Fruit fly (Drosophila melanogaster) whole organism, wandering third instar larva: ENCODE results near the gene Pif1A.

Experiments
- Abd-B ChIP-seq: fragments of >200 bp; optimal IDR thresholded peaks from 2 replicates; lab custom pipeline; 2017; ENCODE audit warnings: missing biosample characterization, missing genetic modification characterization
- CG32264 ChIP-seq: fragments of 200-800 bp; sonication (Bioruptor generic); optimal IDR thresholded peaks from 2 replicates; lab custom pipeline; 2016; ENCODE audit warnings: missing biosample characterization, missing genetic modification characterization
- CG9705 ChIP-seq: fragments of 200-800 bp; sonication (Bioruptor generic); optimal IDR thresholded peaks from 2 replicates; lab custom pipeline; 2018; ENCODE audit warnings: missing biosample characterization, mild to moderate bottlenecking, missing genetic modification characterization
- CrebA ChIP-seq: fragments of 200-800 bp; sonication (Bioruptor generic); optimal IDR thresholded peaks from 2 replicates; lab custom pipeline; 2016; ENCODE audit warnings: missing biosample characterization, mild to moderate bottlenecking, missing genetic modification characterization, borderline replicate concordance
- Dfd ChIP-seq: fragments of >200 bp; optimal IDR thresholded peaks from 2 replicates; lab custom pipeline; 2017; ENCODE audit warnings: missing biosample characterization, missing genetic modification characterization
- Dif ChIP-seq: fragments of 200-275, 200-300 bp; sonication (Bioruptor generic); optimal IDR thresholded peaks from 2 replicates; lab custom pipeline; 2018; ENCODE audit warnings: missing biosample characterization, missing genetic modification characterization; ENCODE audit not compliant: partially characterized antibody
- GATAd ChIP-seq: sonication (Bioruptor generic); optimal IDR thresholded peaks from 2 replicates; lab custom pipeline; 2016; ENCODE audit warnings: missing biosample characterization, missing genetic modification characterization
- HLH106 ChIP-seq: fragments of 200-800 bp; optimal IDR thresholded peaks from 3 replicates; lab custom pipeline; 2019; ENCODE audit warnings: missing biosample characterization, mild to moderate bottlenecking, missing genetic modification characterization, moderate library complexity
- Hnf4 ChIP-seq: fragments of 200-800 bp; sonication (Bioruptor generic); optimal IDR thresholded peaks from 2 replicates; lab custom pipeline; 2016; ENCODE audit warnings: missing biosample characterization, mild to moderate bottlenecking, missing genetic modification characterization
- Hr78 ChIP-seq: fragments of >200 bp; optimal IDR thresholded peaks from 2 replicates; lab custom pipeline; 2017; ENCODE audit warnings: missing biosample characterization, missing genetic modification characterization
- Hr83 ChIP-seq: fragments of 200-300 bp; sonication (Bioruptor generic); optimal IDR thresholded peaks from 2 replicates; lab custom pipeline; 2016; ENCODE audit warnings: missing biosample characterization, mild to moderate bottlenecking, missing genetic modification characterization, moderate library complexity; ENCODE audit not compliant: poor library complexity, severe bottlenecking
- Jra ChIP-seq: sonication (Bioruptor generic); optimal IDR thresholded peaks from 2 replicates; lab custom pipeline; 2016; ENCODE audit warnings: missing biosample characterization, missing genetic modification characterization
- Mio ChIP-seq: sonication (Bioruptor generic); optimal IDR thresholded peaks from 2 replicates; lab custom pipeline; 2016; ENCODE audit warnings: missing biosample characterization, missing genetic modification characterization
- Myc ChIP-seq: fragments of >200 bp; optimal IDR thresholded peaks from 2 replicates; lab custom pipeline; 2017
- N ChIP-seq: fragments of >200 bp; optimal IDR thresholded peaks from 2 replicates; lab custom pipeline; 2018; ENCODE audit warnings: missing biosample characterization, missing external identifiers, missing genetic modification characterization
- OdsH ChIP-seq: fragments of 200-800 bp; sonication (Bioruptor generic); optimal IDR thresholded peaks from 2 replicates; lab custom pipeline; 2016; ENCODE audit warnings: missing biosample characterization, mild to moderate bottlenecking, missing genetic modification characterization
- Rel ChIP-seq, 2 experiments: fragments of 200-800 bp; sonication (Bioruptor generic) in 1 of 2; optimal IDR thresholded peaks; 2 replicates in 1 of 2; 3 replicates in 1 of 2; lab custom pipeline; 2016 to 2019; ENCODE audit warnings: mild to moderate bottlenecking in 2 of 2, missing biosample characterization in 2 of 2, missing genetic modification characterization in 2 of 2, moderate library complexity in 1 of 2
- Sp1 ChIP-seq: fragments of 200-800 bp; sonication (Bioruptor generic); optimal IDR thresholded peaks from 3 replicates; lab custom pipeline; 2019; ENCODE audit warnings: missing biosample characterization, mild to moderate bottlenecking, missing genetic modification characterization, moderate library complexity
- Vsx2 ChIP-seq: fragments of 200-300, 225-300 bp; sonication (Bioruptor generic); optimal IDR thresholded peaks from 2 replicates; lab custom pipeline; 2018; ENCODE audit warnings: missing biosample characterization, missing genetic modification characterization; ENCODE audit not compliant: partially characterized antibody
- br ChIP-seq: fragments of 200-800 bp; sonication (Bioruptor generic); optimal IDR thresholded peaks from 2 replicates; lab custom pipeline; 2016; ENCODE audit warnings: missing biosample characterization, missing genetic modification characterization
- brk ChIP-seq: fragments of 200-800 bp; sonication (Bioruptor generic); optimal IDR thresholded peaks from 2 replicates; lab custom pipeline; 2016; ENCODE audit warnings: missing biosample characterization, mild to moderate bottlenecking, missing genetic modification characterization
- dl ChIP-seq, 2 experiments: fragments of 175-275, 200-275 bp in 1 of 2; fragments of 200-275 bp in 1 of 2; sonication (Bioruptor generic); optimal IDR thresholded peaks; lab custom pipeline; 2018; ENCODE audit warnings: mild to moderate bottlenecking in 2 of 2, missing biosample characterization in 2 of 2, missing genetic modification characterization in 2 of 2, moderate library complexity in 2 of 2; ENCODE audit not compliant: partially characterized antibody in 2 of 2, insufficient read depth in 1 of 2
- dmrt93B ChIP-seq: fragments of 200-800 bp; sonication (Bioruptor generic); optimal IDR thresholded peaks from 2 replicates; lab custom pipeline; 2018; ENCODE audit warnings: missing biosample characterization, mild to moderate bottlenecking, missing genetic modification characterization
- dsf ChIP-seq: sonication (Bioruptor generic); optimal IDR thresholded peaks from 2 replicates; lab custom pipeline; 2016; ENCODE audit warnings: missing biosample characterization, missing genetic modification characterization, borderline replicate concordance
- ey ChIP-seq: fragments of 200-800 bp; sonication (Bioruptor generic); optimal IDR thresholded peaks from 2 replicates; lab custom pipeline; 2016; ENCODE audit warnings: missing biosample characterization, missing genetic modification characterization
- foxo ChIP-seq, 2 experiments: fragments of 200-800 bp; sonication (Bioruptor generic); optimal IDR thresholded peaks; 2 replicates in 1 of 2; 3 replicates in 1 of 2; lab custom pipeline; 2016 to 2017; ENCODE audit warnings: missing biosample characterization in 2 of 2, missing genetic modification characterization in 2 of 2
- fru ChIP-seq: fragments of 200-800 bp; sonication (Bioruptor generic); optimal IDR thresholded peaks from 3 replicates; lab custom pipeline; 2016; ENCODE audit warnings: missing biosample characterization, mild to moderate bottlenecking, missing genetic modification characterization
- h ChIP-seq: fragments of 200-800 bp; sonication (Bioruptor generic); optimal IDR thresholded peaks from 3 replicates; lab custom pipeline; 2016; ENCODE audit warnings: missing biosample characterization, mild to moderate bottlenecking, missing genetic modification characterization
- jim ChIP-seq: fragments of 175-275, 200-325 bp; sonication (Bioruptor generic); optimal IDR thresholded peaks from 2 replicates; lab custom pipeline; 2016; ENCODE audit warnings: missing biosample characterization, mild to moderate bottlenecking, missing genetic modification characterization
- lola ChIP-seq: fragments of >200 bp; optimal IDR thresholded peaks from 2 replicates; lab custom pipeline; 2017; ENCODE audit warnings: missing biosample characterization, missing genetic modification characterization
- pan ChIP-seq: fragments of >200 bp; optimal IDR thresholded peaks from 2 replicates; lab custom pipeline; 2017
- psq ChIP-seq: fragments of 200-800 bp; sonication (Bioruptor generic); optimal IDR thresholded peaks from 3 replicates; lab custom pipeline; 2017; ENCODE audit warnings: missing biosample characterization, mild to moderate bottlenecking, missing genetic modification characterization, moderate library complexity
- rgr ChIP-seq: fragments of 200-800 bp; sonication (Bioruptor generic); optimal IDR thresholded peaks from 3 replicates; lab custom pipeline; 2016; ENCODE audit warnings: missing biosample characterization, mild to moderate bottlenecking, missing genetic modification characterization
- sage ChIP-seq: fragments of 200-800 bp; sonication (Bioruptor generic); optimal IDR thresholded peaks from 2 replicates; lab custom pipeline; 2016; ENCODE audit warnings: missing biosample characterization, mild to moderate bottlenecking, missing genetic modification characterization
- sv ChIP-seq: fragments of 200-800 bp; sonication (Bioruptor generic); optimal IDR thresholded peaks from 3 replicates; lab custom pipeline; 2016; ENCODE audit warnings: missing biosample characterization, missing genetic modification characterization
- tai ChIP-seq: sonication (Bioruptor generic); optimal IDR thresholded peaks from 2 replicates; lab custom pipeline; 2016; ENCODE audit warnings: missing biosample characterization, missing genetic modification characterization
- usp ChIP-seq: fragments of >200 bp; optimal IDR thresholded peaks from 2 replicates; lab custom pipeline; 2017; ENCODE audit warnings: missing biosample characterization, missing genetic modification characterization
- woc ChIP-seq: sonication (Bioruptor generic); optimal IDR thresholded peaks from 2 replicates; lab custom pipeline; 2016; ENCODE audit warnings: missing biosample characterization, mild to moderate bottlenecking, missing genetic modification characterization

Pif1A gene

DNA sequence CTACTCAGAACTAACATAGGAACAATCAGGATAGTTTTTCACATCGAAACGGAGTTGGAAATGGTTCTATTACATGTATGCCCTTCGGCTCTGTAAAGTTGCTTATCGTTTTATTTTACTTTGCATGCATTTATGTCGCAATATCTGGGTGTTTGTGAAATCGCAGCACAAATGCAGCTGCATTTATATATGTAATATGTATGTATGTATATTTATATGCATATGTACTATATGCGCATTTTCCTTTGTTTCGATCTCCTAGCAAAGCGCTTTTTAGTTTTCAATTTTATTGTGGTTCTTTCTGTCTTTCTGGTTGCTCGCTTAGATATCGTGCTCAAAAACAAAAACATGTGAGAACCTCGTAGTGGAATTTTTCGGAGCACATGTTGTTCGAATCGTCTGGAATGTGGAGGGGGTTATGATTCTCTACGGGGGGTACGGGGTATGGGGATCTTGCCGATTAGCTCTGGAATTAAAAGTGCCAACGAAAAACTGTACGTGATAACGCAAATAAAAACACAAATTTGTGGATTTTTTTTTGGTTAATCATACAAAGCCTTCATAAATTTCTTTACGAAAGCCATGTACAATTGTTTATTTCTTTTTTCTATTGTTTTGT lies 13.2 kb upstream of the Pif1A start:
- TF ChIP-seq dmrt93B (GFP tag; lab: Kevin White, UChicago) = no peak
- TF ChIP-seq CrebA (GFP tag; lab: Kevin White, UChicago) = no peak
- peak; percentile 1 for TF ChIP-seq Sp1 (GFP tag; lab: Kevin White, UChicago)
- no peak for TF ChIP-seq br (GFP tag; lab: Kevin White, UChicago)
- TF ChIP-seq CG32264 (GFP tag; lab: Kevin White, UChicago) = no peak
- TF ChIP-seq Abd-B (GFP tag; lab: Kevin White, UChicago) = no peak
- no peak for TF ChIP-seq Rel (GFP tag; optimal IDR thresholded peaks at IDR 0.05; lab: Kevin White, UChicago)
- peak; percentile 59 for TF ChIP-seq Rel (tag; optimal IDR thresholded peaks at IDR 0.05; lab: Kevin White, UChicago)
- no peak for TF ChIP-seq h (GFP tag; lab: Kevin White, UChicago)

DNA sequence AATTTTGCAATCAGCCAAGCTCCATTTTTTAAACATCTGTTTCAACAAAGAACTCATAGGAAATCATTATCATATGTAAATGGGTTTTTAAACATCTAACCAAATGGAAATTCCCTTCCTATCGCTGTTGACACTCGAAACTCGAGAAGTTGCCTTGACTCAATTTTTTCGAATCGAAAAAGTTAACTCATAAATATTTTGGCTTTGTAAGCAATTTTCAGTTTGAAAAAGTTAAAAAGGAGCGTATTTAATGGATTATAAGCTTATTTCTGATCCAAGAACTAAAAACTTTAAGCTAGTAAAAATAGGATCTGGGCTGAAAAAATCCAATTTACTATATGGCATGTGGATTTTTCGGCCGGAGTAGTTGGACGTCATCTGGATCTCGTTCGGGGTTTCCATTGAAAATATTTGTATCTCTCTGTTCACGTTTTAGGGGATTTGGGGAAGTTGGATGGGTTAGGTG lies 12.2 kb upstream of the Pif1A start, which contains the start of gene CG9837:
TSS of gene CG9837 (minus strand) at position 416 of the 466 bp plus-strand sequence.
- TF ChIP-seq Mio (no peak), usp (GFP tag; lab: Kevin White, UChicago) (no peak), Rel (GFP tag; optimal IDR thresholded peaks at IDR 0.05; lab: Kevin White, UChicago) (no peak), Rel (tag; optimal IDR thresholded peaks at IDR 0.05; lab: Kevin White, UChicago) (no peak), sv (GFP tag; lab: Kevin White, UChicago) (no peak), lola (no peak), Hr83 (GFP tag; lab: Kevin White, UChicago) (no peak), ey (GFP tag; lab: Kevin White, UChicago) (no peak), pan (no peak), br (GFP tag; lab: Kevin White, UChicago) (no peak), sage (GFP tag; lab: Kevin White, UChicago) (no peak), Dif (GFP tag; lab: Kevin White, UChicago) (no peak), Vsx2 (GFP tag; lab: Kevin White, UChicago) (no peak), fru (GFP tag; lab: Kevin White, UChicago) (no peak), N (no peak), tai (no peak)

DNA sequence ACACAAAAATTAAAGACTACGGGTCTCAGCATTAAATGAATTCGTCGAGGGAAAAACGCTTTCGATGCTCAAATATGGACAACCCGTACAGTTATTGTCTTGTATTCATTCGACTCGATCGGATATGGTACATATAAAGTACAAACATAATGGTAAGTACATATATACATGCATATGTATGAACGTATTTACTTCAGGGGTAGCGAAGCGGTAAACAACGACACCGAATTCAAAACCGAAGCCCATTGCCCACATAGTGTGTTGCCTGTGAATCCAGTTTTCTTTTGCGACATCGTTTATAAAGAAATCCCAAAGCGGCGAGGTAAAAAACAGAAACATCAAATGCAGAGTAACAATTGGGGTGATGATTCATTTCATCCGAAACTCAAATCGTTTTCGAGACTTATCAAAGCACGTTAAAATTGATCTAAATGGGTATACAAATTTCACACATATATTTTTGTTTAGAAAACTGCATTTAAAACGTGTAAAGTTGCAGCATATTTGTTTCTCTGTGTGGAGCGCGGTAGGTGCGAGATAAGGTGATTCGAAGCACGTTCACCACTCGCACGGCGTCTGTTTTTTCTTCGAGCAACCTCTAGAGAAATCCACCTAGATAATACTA lies 11.5 kb upstream of the Pif1A start:
- TF ChIP-seq Dfd (no peak), tai (no peak), dmrt93B (GFP tag; lab: Kevin White, UChicago) (no peak), pan (no peak), Jra (GFP tag; lab: Kevin White, UChicago) (no peak), Abd-B (GFP tag; lab: Kevin White, UChicago) (no peak), lola (no peak), HLH106 (tag; lab: Kevin White, UChicago) (no peak), dl (GFP tag; optimal IDR thresholded peaks at IDR 0.05; lab: Kevin White, UChicago; ENCODE audit: insufficient read depth in 1 of 2, partially characterized antibody in 2 of 2) (no peak), fru (GFP tag; lab: Kevin White, UChicago) (peak; percentile 72), CG32264 (GFP tag; lab: Kevin White, UChicago) (peak; percentile 22), CG9705 (GFP tag; lab: Kevin White, UChicago) (no peak), Mio (no peak), usp (GFP tag; lab: Kevin White, UChicago) (no peak), N (no peak), GATAd (no peak), woc (GFP tag; lab: Kevin White, UChicago) (peak; percentile 53), Rel (GFP tag; optimal IDR thresholded peaks at IDR 0.05; lab: Kevin White, UChicago) (no peak), Rel (tag; optimal IDR thresholded peaks at IDR 0.05; lab: Kevin White, UChicago) (no peak), Hr83 (GFP tag; lab: Kevin White, UChicago) (no peak), OdsH (GFP tag; lab: Kevin White, UChicago) (peak; percentile 32), Sp1 (GFP tag; lab: Kevin White, UChicago) (no peak), Dif (GFP tag; lab: Kevin White, UChicago) (no peak), brk (no peak), ey (GFP tag; lab: Kevin White, UChicago) (peak; percentile 54), rgr (GFP tag; lab: Kevin White, UChicago) (peak; percentile 53), Hnf4 (GFP tag; lab: Kevin White, UChicago) (peak; percentile 18), Hr78 (no peak), Myc (lab: Kevin White, UChicago) (no peak), jim (GFP tag; lab: Kevin White, UChicago) (no peak), foxo (GFP tag; optimal IDR thresholded peaks at IDR 0.05; lab: Kevin White, UChicago) (peak in 1 of 2 experiments; percentile 53), h (GFP tag; lab: Kevin White, UChicago) (peak; percentile 65), sv (GFP tag; lab: Kevin White, UChicago) (peak; percentile 28), dsf (no peak), Vsx2 (GFP tag; lab: Kevin White, UChicago) (no peak), br (GFP tag; lab: Kevin White, UChicago) (peak; percentile 46), psq (GFP tag; lab: Kevin White, UChicago) (peak; percentile 34), sage (GFP tag; lab: Kevin White, UChicago) (peak; percentile 12), CrebA (GFP tag; lab: Kevin White, UChicago) (no peak)
